Fruit fly (Drosophila melanogaster) whole organism, adult: ENCODE measurements around the gene ChLD3.

Source experiments
- CG11617 ChIP-seq: fragments of 200-800 bp; sonication (Bioruptor generic); optimal IDR thresholded peaks from 2 replicates; lab custom pipeline; 2017; ENCODE audit warnings: mild to moderate bottlenecking, missing biosample characterization, missing genetic modification reagents, missing genetic modification characterization
- CG1620 ChIP-seq: fragments of 200-800 bp; sonication (Bioruptor generic); optimal IDR thresholded peaks from 2 replicates; lab custom pipeline; 2016; ENCODE audit warnings: missing biosample characterization, missing genetic modification characterization
- CG33017 ChIP-seq: fragments of 200-800 bp; sonication (Bioruptor generic); optimal IDR thresholded peaks from 2 replicates; lab custom pipeline; 2018; ENCODE audit warnings: missing biosample characterization, mild to moderate bottlenecking, missing genetic modification characterization, moderate library complexity
- CG5204 ChIP-seq: fragments of 200-800 bp; sonication (Bioruptor generic); optimal IDR thresholded peaks from 2 replicates; lab custom pipeline; 2016; ENCODE audit warnings: missing biosample characterization, missing genetic modification characterization
- CG7045 ChIP-seq: fragments of 200-800 bp; sonication (Bioruptor generic); optimal IDR thresholded peaks from 2 replicates; lab custom pipeline; 2017; ENCODE audit warnings: missing biosample characterization, mild to moderate bottlenecking, missing genetic modification characterization
- Clk ChIP-seq: fragments of 200-800 bp; sonication (Bioruptor generic); optimal IDR thresholded peaks from 2 replicates; lab custom pipeline; 2017; ENCODE audit warnings: missing biosample characterization, missing genetic modification characterization
- Hr96 ChIP-seq: fragments of 200-800 bp; sonication (Bioruptor generic); optimal IDR thresholded peaks from 2 replicates; lab custom pipeline; 2016; ENCODE audit warnings: missing biosample characterization, missing genetic modification characterization
- bab1 ChIP-seq: fragments of 200-800 bp; sonication (Bioruptor generic); optimal IDR thresholded peaks from 3 replicates; lab custom pipeline; 2019; ENCODE audit warnings: missing biosample characterization, mild to moderate bottlenecking, missing genetic modification characterization, moderate library complexity
- cic ChIP-seq: fragments of 200-800 bp; sonication (Bioruptor generic); optimal IDR thresholded peaks from 2 replicates; lab custom pipeline; 2017; ENCODE audit warnings: missing biosample characterization, mild to moderate bottlenecking, missing genetic modification characterization, moderate library complexity
- kay ChIP-seq: fragments of 200-800 bp; sonication (Bioruptor generic); peaks from one replicate; lab custom pipeline; 2016; ENCODE audit warnings: missing biosample characterization, missing genetic modification characterization, borderline replicate concordance
- toe ChIP-seq: fragments of 200-800 bp; sonication (Bioruptor generic); optimal IDR thresholded peaks from 2 replicates; lab custom pipeline; 2016; ENCODE audit warnings: missing biosample characterization, missing genetic modification characterization

DNA sequence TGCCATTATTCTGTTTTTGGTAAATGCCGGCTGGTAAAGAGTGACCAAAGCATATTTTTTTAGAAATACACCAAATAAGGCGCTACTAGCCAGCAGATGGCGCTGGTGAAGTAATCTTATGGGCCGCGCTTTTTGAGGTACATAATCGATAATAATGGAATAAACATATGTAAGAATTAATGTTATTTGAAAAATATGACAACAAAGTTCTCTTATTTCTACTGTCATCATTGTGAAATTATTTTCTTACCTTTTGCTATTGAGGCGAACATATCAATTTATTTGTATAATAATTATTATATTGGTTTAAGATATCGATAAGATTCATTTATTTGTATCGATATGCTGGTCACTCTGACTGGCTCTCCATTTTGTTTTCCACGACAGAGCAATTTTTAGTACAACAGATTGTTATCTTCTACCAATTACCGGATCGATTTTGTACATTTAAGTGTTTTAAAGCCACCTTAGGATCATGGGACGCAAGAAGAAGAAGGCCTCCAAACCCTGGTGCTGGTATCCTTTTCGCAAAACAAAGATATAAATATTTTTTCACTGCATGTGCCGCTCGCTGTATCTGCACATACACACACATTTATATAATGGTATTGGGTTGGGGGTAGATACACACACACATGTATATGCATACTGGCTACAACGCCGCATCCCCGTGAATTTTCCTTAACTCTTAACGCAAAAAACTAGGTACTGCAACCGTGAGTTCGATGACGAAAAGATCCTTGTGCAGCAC is 4.6 kb downstream of the ChLD3 start, which contains the start of the genes LSm7 and BuGZ:
- TF ChIP-seq kay (GFP tag; lab: Kevin White, UChicago) (no peak), CG7045 (GFP tag; lab: Kevin White, UChicago) (no peak), CG11617 (peak; percentile 33), toe (GFP tag; lab: Kevin White, UChicago) (no peak), CG1620 (GFP tag; lab: Kevin White, UChicago) (no peak), cic (GFP tag; lab: Kevin White, UChicago) (no peak), CG5204 (GFP tag; lab: Kevin White, UChicago) (no peak), Hr96 (GFP tag; lab: Kevin White, UChicago) (peak; percentile 1), CG33017 (no peak), bab1 (GFP tag; lab: Kevin White, UChicago) (peak; percentile 57), Clk (GFP tag; lab: Kevin White, UChicago) (no peak)
